Worm (Caenorhabditis elegans) whole organism, L3 larva: Measurements from ENCODE around the gene hhat-2.

ENCODE experiments used
- R02D3.7 ChIP-seq: fragments of 150-350 bp; optimal IDR thresholded peaks from 2 replicates; lab custom pipeline; 2014; ENCODE audit warnings: missing biosample characterization, missing genetic modification characterization
- ZK546.5 ChIP-seq: sonication (generic microtip); optimal IDR thresholded peaks from 2 replicates; lab custom pipeline; 2017; ENCODE audit warnings: missing biosample characterization, missing genetic modification characterization
- aly-2 ChIP-seq: fragments of 150-350 bp; optimal IDR thresholded peaks from 2 replicates; lab custom pipeline; 2014; ENCODE audit warnings: missing biosample characterization, missing genetic modification characterization
- ama-1 ChIP-seq: fragments of 150-350 bp; optimal IDR thresholded peaks from 2 replicates; lab custom pipeline; 2018
- ceh-16 ChIP-seq: sonication (generic microtip); optimal IDR thresholded peaks from 2 replicates; lab custom pipeline; 2017; ENCODE audit warnings: missing biosample characterization, missing genetic modification characterization
- ceh-28 ChIP-seq: fragments of 150-350 bp; optimal IDR thresholded peaks from 2 replicates; lab custom pipeline; 2014; ENCODE audit warnings: missing biosample characterization, missing genetic modification reagents, missing genetic modification characterization
- ceh-82 ChIP-seq: fragments of 150-350 bp; optimal IDR thresholded peaks from 2 replicates; lab custom pipeline; 2014; ENCODE audit warnings: missing biosample characterization, missing genetic modification characterization
- ceh-9 ChIP-seq: sonication (generic microtip); optimal IDR thresholded peaks from 2 replicates; lab custom pipeline; 2018; ENCODE audit warnings: missing biosample characterization, missing genetic modification characterization
- daf-12 ChIP-seq: fragments of 150-350 bp; optimal IDR thresholded peaks from 2 replicates; lab custom pipeline; 2014; ENCODE audit warnings: missing biosample characterization, missing genetic modification reagents, missing genetic modification characterization
- egl-27 ChIP-seq: sonication (generic microtip); optimal IDR thresholded peaks from 4 replicates; lab custom pipeline; 2017; ENCODE audit warnings: missing biosample characterization, missing genetic modification reagents, missing genetic modification characterization
- egl-5 ChIP-seq: fragments of 150-350 bp; optimal IDR thresholded peaks from 2 replicates; lab custom pipeline; 2017; ENCODE audit warnings: missing biosample characterization, missing genetic modification reagents, missing genetic modification characterization, inconsistent platforms
- elt-1 ChIP-seq: fragments of 150-350 bp; optimal IDR thresholded peaks from 2 replicates; lab custom pipeline; 2014; ENCODE audit warnings: missing biosample characterization, missing genetic modification characterization
- elt-2 ChIP-seq: sonication (generic microtip); optimal IDR thresholded peaks from 2 replicates; lab custom pipeline; 2016; ENCODE audit warnings: missing genetic modification reagents, mild to moderate bottlenecking, missing genetic modification characterization, missing compliant biosample characterization
- elt-3 ChIP-seq, 3 experiments: fragments of 150-350 bp in 1 of 3; sonication (generic microtip) in 2 of 3; optimal IDR thresholded peaks; 2 replicates in 2 of 3; 4 replicates in 1 of 3; lab custom pipeline; 2014 to 2017; ENCODE audit warnings: missing biosample characterization in 3 of 3, missing genetic modification characterization in 3 of 3
- eor-1 ChIP-seq, 2 experiments: fragments of 150-350 bp; optimal IDR thresholded peaks; 2 replicates each; lab custom pipeline; 2014 to 2018; ENCODE audit warnings: missing biosample characterization in 2 of 2, missing genetic modification characterization in 2 of 2
- fkh-10 ChIP-seq: sonication (generic microtip); optimal IDR thresholded peaks from 2 replicates; lab custom pipeline; 2017; ENCODE audit warnings: missing biosample characterization, missing genetic modification reagents, missing genetic modification characterization
- fkh-2 ChIP-seq: fragments of 150-350 bp; optimal IDR thresholded peaks from 2 replicates; lab custom pipeline; 2014; ENCODE audit warnings: missing biosample characterization, missing genetic modification reagents, missing genetic modification characterization
- fos-1 ChIP-seq: fragments of 150-350 bp; optimal IDR thresholded peaks from 2 replicates; lab custom pipeline; 2014; ENCODE audit warnings: missing biosample characterization, missing genetic modification characterization
- hmg-11 ChIP-seq: sonication (generic microtip); optimal IDR thresholded peaks from 2 replicates; lab custom pipeline; 2016; ENCODE audit warnings: missing genetic modification characterization, missing compliant biosample characterization
- jun-1 ChIP-seq: fragments of 150-350 bp; optimal IDR thresholded peaks from 2 replicates; lab custom pipeline; 2014; ENCODE audit warnings: missing biosample characterization, missing genetic modification reagents, missing genetic modification characterization
- lin-15B ChIP-seq: fragments of 150-350 bp; optimal IDR thresholded peaks from 2 replicates; lab custom pipeline; 2014; ENCODE audit warnings: missing biosample characterization, missing genetic modification characterization
- lin-39 ChIP-seq: fragments of 150-350 bp; optimal IDR thresholded peaks from 2 replicates; lab custom pipeline; 2018; ENCODE audit warnings: missing biosample characterization, missing genetic modification reagents, missing genetic modification characterization
- lsy-12 ChIP-seq: sonication (generic microtip); optimal IDR thresholded peaks from 2 replicates; lab custom pipeline; 2016; ENCODE audit warnings: mild to moderate bottlenecking, missing genetic modification characterization, missing compliant biosample characterization
- mdl-1 ChIP-seq: fragments of 150-350 bp; optimal IDR thresholded peaks from 2 replicates; lab custom pipeline; 2014; ENCODE audit warnings: missing biosample characterization, missing genetic modification characterization
- mml-1 ChIP-seq: fragments of 150-350 bp; sonication (generic microtip); optimal IDR thresholded peaks from 3 replicates; lab custom pipeline; 2014; ENCODE audit warnings: missing biosample characterization, missing genetic modification characterization
- nfya-1 ChIP-seq: sonication (generic microtip); optimal IDR thresholded peaks from 2 replicates; lab custom pipeline; 2017; ENCODE audit warnings: missing genetic modification characterization, mild to moderate bottlenecking, missing compliant biosample characterization, antibody characterized with exemption, moderate library complexity; ENCODE audit not compliant: insufficient read depth
- nhr-11 ChIP-seq: fragments of 150-350 bp; optimal IDR thresholded peaks from 2 replicates; lab custom pipeline; 2014; ENCODE audit warnings: missing biosample characterization, missing genetic modification characterization
- nhr-12 ChIP-seq: fragments of 150-350 bp; optimal IDR thresholded peaks from 2 replicates; lab custom pipeline; 2014; ENCODE audit warnings: missing biosample characterization, missing genetic modification characterization
- nhr-23 ChIP-seq: fragments of 150-350 bp; optimal IDR thresholded peaks from 2 replicates; lab custom pipeline; 2014; ENCODE audit warnings: missing biosample characterization, missing genetic modification reagents, missing genetic modification characterization
- nhr-25 ChIP-seq: sonication (generic microtip); optimal IDR thresholded peaks from 2 replicates; lab custom pipeline; 2017; ENCODE audit warnings: missing biosample characterization, missing genetic modification characterization
- nhr-28 ChIP-seq: fragments of 150-350 bp; optimal IDR thresholded peaks from 2 replicates; lab custom pipeline; 2014; ENCODE audit warnings: missing biosample characterization, missing genetic modification characterization
- nhr-67 ChIP-seq: fragments of 150-350 bp; optimal IDR thresholded peaks from 2 replicates; lab custom pipeline; 2014; ENCODE audit warnings: missing biosample characterization, missing genetic modification characterization
- nhr-76 ChIP-seq: fragments of 150-350 bp; sonication (generic microtip); optimal IDR thresholded peaks from 5 replicates; lab custom pipeline; 2014; ENCODE audit warnings: missing biosample characterization, missing genetic modification characterization
- nhr-77 ChIP-seq: fragments of 150-350 bp; optimal IDR thresholded peaks from 2 replicates; lab custom pipeline; 2014; ENCODE audit warnings: missing biosample characterization, missing genetic modification characterization
- pha-4 ChIP-seq: fragments of 150-350 bp; optimal IDR thresholded peaks from 2 replicates; lab custom pipeline; 2014; ENCODE audit warnings: missing biosample characterization, missing genetic modification reagents, missing genetic modification characterization
- sea-2 ChIP-seq: fragments of 150-350 bp; sonication (generic microtip); optimal IDR thresholded peaks from 4 replicates; lab custom pipeline; 2014; ENCODE audit warnings: missing biosample characterization, missing genetic modification reagents, missing genetic modification characterization
- skn-1 ChIP-seq: fragments of 150-350 bp; optimal IDR thresholded peaks from 2 replicates; lab custom pipeline; 2014; ENCODE audit warnings: missing biosample characterization, missing genetic modification characterization
- snpc-4 ChIP-seq: fragments of 150-350 bp; optimal IDR thresholded peaks from 2 replicates; lab custom pipeline; 2014; ENCODE audit warnings: missing biosample characterization, missing genetic modification characterization
- tbx-2 ChIP-seq: sonication (generic microtip); optimal IDR thresholded peaks from 2 replicates; lab custom pipeline; 2016; ENCODE audit warnings: mild to moderate bottlenecking, missing genetic modification characterization, missing compliant biosample characterization
- unc-39 ChIP-seq: sonication (generic microtip); optimal IDR thresholded peaks from 4 replicates; lab custom pipeline; 2017; ENCODE audit warnings: missing biosample characterization, missing genetic modification characterization
- unc-62 ChIP-seq: fragments of 150-350 bp; sonication (generic microtip); optimal IDR thresholded peaks from 4 replicates; lab custom pipeline; 2014; ENCODE audit warnings: missing biosample characterization, missing genetic modification reagents, missing genetic modification characterization
- zag-1 ChIP-seq: fragments of 150-350 bp; optimal IDR thresholded peaks from 2 replicates; lab custom pipeline; 2014; ENCODE audit warnings: missing biosample characterization, missing genetic modification characterization
- ztf-11 ChIP-seq: fragments of 150-350 bp; optimal IDR thresholded peaks from 2 replicates; lab custom pipeline; 2014; ENCODE audit warnings: missing biosample characterization, missing genetic modification characterization
- ztf-4 ChIP-seq: fragments of 150-350 bp; optimal IDR thresholded peaks from 2 replicates; lab custom pipeline; 2014; ENCODE audit warnings: missing biosample characterization, missing genetic modification characterization

Gene hhat-2

ce11 chrIV:14829026-14829425 is at the start of gene hhat-2:
TSS of gene hhat-2 (minus strand) at chrIV:14829126.
- no peak for TF ChIP-seq ceh-9
- TF ChIP-seq R02D3.7 (tag; lab: Kevin White, UChicago), result no peak
- no peak for TF ChIP-seq elt-1 (tag; lab: Kevin White, UChicago)
- TF ChIP-seq nhr-23 (tag; lab: Kevin White, UChicago), result no peak
- no peak for TF ChIP-seq ZK546.5
- no peak for TF ChIP-seq nhr-77 (tag; lab: Kevin White, UChicago)
- TF ChIP-seq lin-39, result no peak
- TF ChIP-seq ztf-11 (tag; lab: Kevin White, UChicago), result no peak
- no peak for TF ChIP-seq aly-2 (tag; lab: Kevin White, UChicago)
- TF ChIP-seq lin-15B (tag; lab: Kevin White, UChicago), result no peak
- TF ChIP-seq skn-1 (tag; lab: Kevin White, UChicago), result no peak
- no peak for TF ChIP-seq unc-62 (GFP tag; lab: Kevin White, UChicago)
- TF ChIP-seq ama-1 (lab: Kevin White, UChicago), result no peak

- TF ChIP-seq nhr-76 (no peak), lsy-12 (tag; lab: Kevin White, UChicago) (no peak), fkh-2 (tag; lab: Kevin White, UChicago) (no peak), nhr-23 (tag; lab: Kevin White, UChicago) (no peak), tbx-2 (tag; lab: Kevin White, UChicago) (no peak), pha-4 (tag; lab: Kevin White, UChicago) (no peak)
Measured at ce11 chrIV:14877657-14878056, 48.7 kb upstream of the hhat-2 start.

ce11 chrIV:14876632-14877031 is 47.7 kb upstream of the hhat-2 start:
- TF ChIP-seq jun-1 (tag; lab: Kevin White, UChicago), result no peak
- no peak for TF ChIP-seq ZK546.5
- no peak for TF ChIP-seq eor-1 (tag; optimal IDR thresholded peaks at IDR 0.05; lab: Kevin White, UChicago)
- no peak for TF ChIP-seq daf-12
- peak; percentile 69 for TF ChIP-seq nhr-25 (tag; lab: Kevin White, UChicago)
- peak; percentile 21 for TF ChIP-seq nhr-23 (tag; lab: Kevin White, UChicago)
- no peak for TF ChIP-seq fkh-10 (GFP tag; lab: Kevin White, UChicago)
- no peak for TF ChIP-seq mml-1 (tag; lab: Kevin White, UChicago)
- TF ChIP-seq hmg-11 (tag; lab: Kevin White, UChicago), result no peak
- no peak for TF ChIP-seq nhr-67 (tag; lab: Kevin White, UChicago)
- TF ChIP-seq elt-3 (tag; optimal IDR thresholded peaks at IDR 0.05; lab: Kevin White, UChicago), result no peak
- peak; percentile 9 for TF ChIP-seq nfya-1 (tag; lab: Kevin White, UChicago)
- no peak for TF ChIP-seq tbx-2 (tag; lab: Kevin White, UChicago)
- TF ChIP-seq nhr-28 (tag; lab: Kevin White, UChicago), result no peak

- TF ChIP-seq hmg-11 (tag; lab: Kevin White, UChicago) (peak; percentile 17), sea-2 (GFP tag; lab: Kevin White, UChicago) (no peak), nhr-77 (tag; lab: Kevin White, UChicago) (no peak), nhr-67 (tag; lab: Kevin White, UChicago) (no peak), pha-4 (tag; lab: Kevin White, UChicago) (peak; percentile 100), fkh-2 (tag; lab: Kevin White, UChicago) (no peak), tbx-2 (tag; lab: Kevin White, UChicago) (no peak), egl-5 (tag; lab: Kevin White, UChicago) (no peak), zag-1 (no peak), nhr-12 (tag; lab: Kevin White, UChicago) (no peak), nfya-1 (tag; lab: Kevin White, UChicago) (peak; percentile 40), R02D3.7 (tag; lab: Kevin White, UChicago) (no peak), lin-15B (tag; lab: Kevin White, UChicago) (no peak), lin-39 (no peak), ama-1 (lab: Kevin White, UChicago) (no peak), elt-2 (tag; lab: Kevin White, UChicago) (peak; percentile 90), skn-1 (tag; lab: Kevin White, UChicago) (no peak), egl-27 (tag; lab: Kevin White, UChicago) (no peak), ZK546.5 (no peak), jun-1 (tag; lab: Kevin White, UChicago) (peak; percentile 73), unc-39 (tag; lab: Kevin White, UChicago) (no peak), eor-1 (tag; optimal IDR thresholded peaks at IDR 0.05; lab: Kevin White, UChicago) (no peak), nhr-28 (tag; lab: Kevin White, UChicago) (no peak), lsy-12 (tag; lab: Kevin White, UChicago) (no peak), ztf-4 (tag; lab: Kevin White, UChicago) (no peak), snpc-4 (tag; lab: Kevin White, UChicago) (peak; percentile 19), aly-2 (tag; lab: Kevin White, UChicago) (no peak), elt-3 (tag; optimal IDR thresholded peaks at IDR 0.05; lab: Kevin White, UChicago) (no peak), nhr-11 (tag; lab: Kevin White, UChicago) (no peak), ceh-82 (no peak), mdl-1 (tag; lab: Kevin White, UChicago) (no peak), fos-1 (tag; lab: Kevin White, UChicago) (no peak), ceh-16 (tag; lab: Kevin White, UChicago) (no peak), ceh-9 (no peak), ceh-28 (no peak), elt-1 (tag; lab: Kevin White, UChicago) (no peak), nhr-76 (no peak)
Measured at ce11 chrIV:14874926-14875570, 46.1 kb upstream of the hhat-2 start.
